Fruit fly (Drosophila melanogaster) whole organism, embryonic: Measurements from ENCODE around the gene Polr1B.

ENCODE experiments used
- Atf3 ChIP-seq: fragments of 200-800 bp; sonication (Bioruptor generic); optimal IDR thresholded peaks from 3 replicates; lab custom pipeline; 2016; ENCODE audit warnings: missing biosample characterization, missing genetic modification characterization
- BEAF-32 ChIP-seq: fragments of 200-800 bp; sonication (Bioruptor generic); optimal IDR thresholded peaks from 3 replicates; lab custom pipeline; 2017; ENCODE audit warnings: missing biosample characterization, missing genetic modification characterization, mild to moderate bottlenecking, moderate library complexity, missing genetic modification reagents
- CG10366 ChIP-seq: fragments of 200-800 bp; sonication (Bioruptor generic); IDR thresholded peaks from 2 replicates; pipeline ENCODE4 v1.3.6; 2022; ENCODE audit warnings: missing biosample characterization, missing genetic modification characterization
- CG10654 ChIP-seq: fragments of 200-800 bp; sonication (Bioruptor generic); optimal IDR thresholded peaks from 2 replicates; lab custom pipeline; 2016; ENCODE audit warnings: missing biosample characterization, missing genetic modification characterization
- CG10979 ChIP-seq: fragments of 200-800 bp; sonication (Bioruptor generic); optimal IDR thresholded peaks from 2 replicates; lab custom pipeline; 2018; ENCODE audit warnings: missing biosample characterization, mild to moderate bottlenecking, missing genetic modification characterization, moderate library complexity
- CG11456 ChIP-seq: fragments of 200-800 bp; sonication (Bioruptor generic); IDR thresholded peaks from 3 replicates; pipeline ENCODE4 v1.3.6; 2022; ENCODE audit warnings: missing biosample characterization, missing genetic modification characterization
- CG11560 ChIP-seq: fragments of 200-800 bp; sonication (Bioruptor generic); IDR thresholded peaks from 3 replicates; pipeline ENCODE4 v1.3.6; 2022; ENCODE audit warnings: missing biosample characterization, missing genetic modification characterization
- CG2889 ChIP-seq: fragments of 200-800 bp; sonication (Bioruptor generic); IDR thresholded peaks from 3 replicates; pipeline ENCODE4 v1.3.6; 2022; ENCODE audit warnings: missing biosample characterization, missing genetic modification characterization
- CG3407 ChIP-seq: fragments of 200-800 bp; sonication (Bioruptor generic); optimal IDR thresholded peaks from 2 replicates; lab custom pipeline; 2018; ENCODE audit warnings: missing biosample characterization, mild to moderate bottlenecking, missing genetic modification characterization
- CG34422 ChIP-seq: fragments of 200-800 bp; sonication (Bioruptor generic); IDR thresholded peaks from 3 replicates; pipeline ENCODE4 v1.3.6; 2022; ENCODE audit warnings: missing biosample characterization, missing genetic modification characterization
- CG3847 ChIP-seq: fragments of 200-800 bp; sonication (Bioruptor generic); IDR thresholded peaks from 2 replicates; pipeline ENCODE4 v1.3.6; 2022; ENCODE audit warnings: missing biosample characterization, missing genetic modification characterization
- CG42726 ChIP-seq: fragments of 200-800 bp; sonication (Bioruptor generic); IDR thresholded peaks from 2 replicates; pipeline ENCODE4 v1.3.6; 2022; ENCODE audit warnings: missing biosample characterization, missing genetic modification characterization; ENCODE audit not compliant: partially characterized antibody
- CG4360 ChIP-seq: fragments of 200-800 bp; sonication (Bioruptor generic); IDR thresholded peaks from 2 replicates; pipeline ENCODE4 v1.3.6; 2022; ENCODE audit warnings: missing biosample characterization, missing genetic modification characterization
- CG5953 ChIP-seq: fragments of 200-800 bp; sonication (Bioruptor generic); IDR thresholded peaks from 2 replicates; pipeline ENCODE4 v1.3.6; 2022; ENCODE audit warnings: missing biosample characterization, missing genetic modification characterization
- Chrac-16 ChIP-seq: fragments of 200-800 bp; sonication (Bioruptor generic); optimal IDR thresholded peaks from 3 replicates; lab custom pipeline; 2016; ENCODE audit warnings: missing biosample characterization, missing genetic modification characterization
- D19A ChIP-seq: fragments of 200-800 bp; optimal IDR thresholded peaks from 3 replicates; lab custom pipeline; 2019; ENCODE audit warnings: missing biosample characterization, mild to moderate bottlenecking, missing genetic modification characterization, moderate library complexity
- Dbx ChIP-seq: fragments of 200-800 bp; sonication (Bioruptor generic); IDR thresholded peaks from 3 replicates; pipeline ENCODE4 v1.3.6; 2022; ENCODE audit warnings: missing biosample characterization, missing genetic modification characterization
- Deaf1 ChIP-seq: fragments of 200-800 bp; optimal IDR thresholded peaks from 3 replicates; lab custom pipeline; 2019; ENCODE audit warnings: missing biosample characterization, mild to moderate bottlenecking, missing genetic modification characterization, moderate library complexity
- E2f2 ChIP-seq: fragments of 200-800 bp; sonication (Bioruptor generic); IDR thresholded peaks from 2 replicates; pipeline ENCODE4 v1.3.6; 2022; ENCODE audit warnings: missing biosample characterization, missing genetic modification characterization
- Hmx ChIP-seq: fragments of 200-800 bp; sonication (Bioruptor generic); optimal IDR thresholded peaks from 2 replicates; lab custom pipeline; 2016; ENCODE audit warnings: missing biosample characterization, missing genetic modification characterization
- Max ChIP-seq: fragments of 200-800 bp; sonication (Bioruptor generic); optimal IDR thresholded peaks from 2 replicates; lab custom pipeline; 2016; ENCODE audit warnings: missing biosample characterization, mild to moderate bottlenecking, missing genetic modification characterization
- Med ChIP-seq: fragments of 200-800 bp; sonication (Bioruptor generic); peaks from one replicate; lab custom pipeline; 2016; ENCODE audit warnings: missing biosample characterization, missing genetic modification characterization, mild to moderate bottlenecking, inconsistent platforms, moderate library complexity
- NFAT ChIP-seq: fragments of 200-800 bp; sonication (Bioruptor generic); IDR thresholded peaks from 2 replicates; pipeline ENCODE4 v1.3.6; 2022; ENCODE audit warnings: missing biosample characterization, missing genetic modification characterization
- Sry-β ChIP-seq: fragments of 200-800 bp; sonication (Bioruptor generic); optimal IDR thresholded peaks from 2 replicates; lab custom pipeline; 2018; ENCODE audit warnings: missing biosample characterization, mild to moderate bottlenecking, missing genetic modification characterization, moderate library complexity
- TFAM ChIP-seq: fragments of 200-800 bp; sonication (Bioruptor generic); optimal IDR thresholded peaks from 2 replicates; lab custom pipeline; 2017; ENCODE audit warnings: missing biosample characterization, missing genetic modification characterization, inconsistent platforms
- Usf ChIP-seq: fragments of 200-800 bp; sonication (Bioruptor generic); optimal IDR thresholded peaks from 2 replicates; lab custom pipeline; 2017; ENCODE audit warnings: missing genotype, missing biosample characterization, missing genetic modification characterization
- Xbp1 ChIP-seq: fragments of 200-800 bp; sonication (Bioruptor generic); optimal IDR thresholded peaks from 3 replicates; lab custom pipeline; 2016; ENCODE audit warnings: missing biosample characterization, mild to moderate bottlenecking, missing genetic modification characterization
- aop ChIP-seq: fragments of 200-800 bp; sonication (Bioruptor generic); IDR thresholded peaks from 2 replicates; pipeline ENCODE4 v1.3.6; 2022; ENCODE audit warnings: missing biosample characterization, missing genetic modification characterization
- ara ChIP-seq: fragments of 200-800 bp; sonication (Bioruptor generic); IDR thresholded peaks from 2 replicates; pipeline ENCODE4 v1.3.6; 2022; ENCODE audit warnings: missing biosample characterization, missing genetic modification characterization
- az2 ChIP-seq: fragments of 200-800 bp; sonication (Bioruptor generic); optimal IDR thresholded peaks from 3 replicates; lab custom pipeline; 2016; ENCODE audit warnings: missing biosample characterization, missing genetic modification characterization
- bab2 ChIP-seq: fragments of 200-800 bp; sonication (Bioruptor generic); optimal IDR thresholded peaks from 2 replicates; lab custom pipeline; 2016; ENCODE audit warnings: missing biosample characterization, missing genetic modification characterization
- bbx ChIP-seq: fragments of 200-800 bp; sonication (Bioruptor generic); IDR thresholded peaks from 2 replicates; pipeline ENCODE4 v1.3.6; 2022; ENCODE audit warnings: missing biosample characterization, missing genetic modification characterization; ENCODE audit not compliant: partially characterized antibody
- cad ChIP-seq: fragments of >200 bp; optimal IDR thresholded peaks from 2 replicates; lab custom pipeline; 2017; ENCODE audit warnings: missing biosample characterization, missing genetic modification characterization
- chinmo ChIP-seq: fragments of 200-800 bp; sonication (Bioruptor generic); IDR thresholded peaks from 4 replicates; pipeline ENCODE4 v1.3.6; 2022; ENCODE audit warnings: missing biosample characterization, missing genetic modification characterization; ENCODE audit not compliant: partially characterized antibody
- da ChIP-seq: fragments of 200-800 bp; sonication (Bioruptor generic); optimal IDR thresholded peaks from 2 replicates; lab custom pipeline; 2016; ENCODE audit warnings: missing biosample characterization, missing genetic modification characterization
- dmrt11E ChIP-seq: fragments of 200-800 bp; sonication (Bioruptor generic); optimal IDR thresholded peaks from 3 replicates; lab custom pipeline; 2018; ENCODE audit warnings: missing biosample characterization, mild to moderate bottlenecking, missing genetic modification characterization, moderate library complexity
- en ChIP-seq: fragments of 200-800 bp; sonication (Bioruptor generic); optimal IDR thresholded peaks from 2 replicates; lab custom pipeline; 2016; ENCODE audit warnings: missing biosample characterization, missing genetic modification characterization
- eve ChIP-seq, 2 experiments: fragments of >200 bp; optimal IDR thresholded peaks; 2 replicates each; lab custom pipeline; 2017; ENCODE audit warnings: missing biosample characterization in 2 of 2, missing genetic modification characterization in 2 of 2
- grau ChIP-seq: fragments of 200-800 bp; optimal IDR thresholded peaks from 3 replicates; lab custom pipeline; 2019; ENCODE audit warnings: missing biosample characterization, mild to moderate bottlenecking, missing genetic modification characterization, moderate library complexity
- her ChIP-seq: fragments of 200-800 bp; sonication (Bioruptor generic); optimal IDR thresholded peaks from 2 replicates; lab custom pipeline; 2016; ENCODE audit warnings: missing biosample characterization, missing genetic modification characterization
- hkb ChIP-seq, 2 experiments: fragments of 200-800 bp in 1 of 2; fragments of >200 bp in 1 of 2; sonication (Bioruptor generic) in 1 of 2; IDR thresholded peaks in 1 of 2; optimal IDR thresholded peaks in 1 of 2; 2 replicates each; pipeline versions ENCODE4 v1.3.6 to Lab custom; 2017 to 2022; ENCODE audit warnings: missing biosample characterization in 1 of 2, missing genetic modification characterization in 1 of 2
- jing ChIP-seq: fragments of 200-800 bp; sonication (Bioruptor generic); optimal IDR thresholded peaks from 2 replicates; lab custom pipeline; 2018; ENCODE audit warnings: missing biosample characterization, mild to moderate bottlenecking, missing genetic modification characterization
- lmd ChIP-seq: fragments of 200-800 bp; sonication (Bioruptor generic); IDR thresholded peaks from 2 replicates; pipeline ENCODE4 v1.3.6; 2022; ENCODE audit warnings: missing biosample characterization, missing genetic modification characterization
- lov ChIP-seq, 2 experiments: fragments of 200-800 bp in 1 of 2; fragments of >200 bp in 1 of 2; sonication (Bioruptor generic) in 1 of 2; IDR thresholded peaks in 1 of 2; optimal IDR thresholded peaks in 1 of 2; 2 replicates in 1 of 2; 3 replicates in 1 of 2; pipeline versions ENCODE4 v1.3.6 to Lab custom; 2017 to 2022; ENCODE audit warnings: missing biosample characterization in 1 of 2, missing genetic modification characterization in 1 of 2
- mld ChIP-seq: fragments of 200-800 bp; sonication (Bioruptor generic); IDR thresholded peaks from 3 replicates; pipeline ENCODE4 v1.3.6; 2022; ENCODE audit warnings: missing biosample characterization, missing genetic modification characterization; ENCODE audit not compliant: partially characterized antibody
- nau ChIP-seq: fragments of 200-800 bp; sonication (Bioruptor generic); optimal IDR thresholded peaks from 3 replicates; lab custom pipeline; 2017; ENCODE audit warnings: missing biosample characterization, mild to moderate bottlenecking, missing genetic modification characterization, missing genetic modification reagents
- schlank ChIP-seq: fragments of 200-800 bp; sonication (Bioruptor generic); optimal IDR thresholded peaks from 2 replicates; lab custom pipeline; 2018; ENCODE audit warnings: missing biosample characterization, mild to moderate bottlenecking, missing genetic modification characterization
- sim ChIP-seq: fragments of 200-800 bp; sonication (Bioruptor generic); IDR thresholded peaks from 2 replicates; pipeline ENCODE4 v1.3.6; 2022; ENCODE audit warnings: missing biosample characterization, missing genetic modification characterization
- sna ChIP-seq: fragments of 200-800 bp; sonication (Bioruptor generic); IDR thresholded peaks from 2 replicates; pipeline ENCODE4 v1.3.6; 2022; ENCODE audit warnings: missing biosample characterization, missing genetic modification characterization; ENCODE audit not compliant: partially characterized antibody
- tx ChIP-seq: fragments of 200-800 bp; sonication (Bioruptor generic); optimal IDR thresholded peaks from 2 replicates; lab custom pipeline; 2016; ENCODE audit warnings: missing biosample characterization, missing genetic modification characterization
- z ChIP-seq: fragments of 200-800 bp; sonication (Bioruptor generic); IDR thresholded peaks from 3 replicates; pipeline ENCODE4 v1.3.6; 2022; ENCODE audit warnings: missing biosample characterization, missing genetic modification characterization
- zen ChIP-seq: fragments of 200-800 bp; sonication (Bioruptor generic); optimal IDR thresholded peaks from 3 replicates; lab custom pipeline; 2018; ENCODE audit warnings: missing biosample characterization, mild to moderate bottlenecking, missing genetic modification characterization, moderate library complexity

The Polr1B gene

DNA sequence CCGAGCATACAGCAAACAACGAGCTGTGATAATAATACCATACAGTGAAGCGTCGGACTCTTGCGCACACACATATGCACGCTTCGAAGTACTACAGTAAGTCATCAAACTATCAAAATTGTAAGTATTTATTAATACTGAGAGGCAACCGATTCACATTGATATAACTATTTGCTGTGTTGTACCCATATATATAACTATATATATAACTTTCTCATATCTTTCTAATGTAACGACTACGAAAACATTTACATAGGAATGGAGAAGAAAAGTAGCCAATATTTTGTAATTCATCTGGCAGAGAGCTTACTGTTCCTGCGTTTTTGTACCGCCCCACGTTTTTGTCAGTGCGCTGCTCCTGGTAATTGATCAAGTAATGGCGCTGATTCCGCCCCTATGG, 8.8 kb downstream of the Polr1B start (continued):
- TF ChIP-seq CG11560 (no peak), CG10366 (GFP tag; lab: Robert Waterston, UW) (no peak), chinmo (GFP tag; lab: Robert Waterston, UW) (no peak), CG5953 (GFP tag; lab: Robert Waterston, UW) (no peak), Max (GFP tag; lab: Kevin White, UChicago) (no peak), nau (GFP tag; lab: Kevin White, UChicago) (no peak), D19A (tag; lab: Kevin White, UChicago) (no peak), Deaf1 (tag; lab: Kevin White, UChicago) (no peak), TFAM (GFP tag; lab: Kevin White, UChicago) (no peak), BEAF-32 (no peak), CG3407 (GFP tag; lab: Kevin White, UChicago) (no peak), lmd (peak; percentile 38; the same call in 1 of the 2 replicates), sim (GFP tag; lab: Robert Waterston, UW) (no peak), bab2 (GFP tag; lab: Kevin White, UChicago) (no peak), da (GFP tag; lab: Kevin White, UChicago) (no peak), az2 (no peak), Hmx (GFP tag; lab: Kevin White, UChicago) (no peak), CG11456 (GFP tag; lab: Robert Waterston, UW) (no peak), z (no peak), CG3847 (no peak), CG34422 (no peak), cad (GFP tag; lab: Kevin White, UChicago) (no peak), eve (GFP tag; optimal IDR thresholded peaks at IDR 0.05; lab: Kevin White, UChicago) (no peak), Chrac-16 (GFP tag; lab: Kevin White, UChicago) (no peak), grau (peak; percentile 92), Atf3 (GFP tag; lab: Kevin White, UChicago) (no peak), ara (GFP tag; lab: Robert Waterston, UW) (no peak), bbx (GFP tag; lab: Robert Waterston, UW) (no peak), CG42726 (GFP tag; lab: Robert Waterston, UW) (no peak), Sry-β (GFP tag; lab: Kevin White, UChicago) (no peak), sna (GFP tag; lab: Robert Waterston, UW) (no peak), en (no peak), tx (GFP tag; lab: Kevin White, UChicago) (no peak), mld (GFP tag; lab: Robert Waterston, UW) (no peak), CG10979 (tag; lab: Kevin White, UChicago) (no peak), CG2889 (no peak), Usf (GFP tag; lab: Kevin White, UChicago) (no peak), lov (optimal IDR thresholded peaks at IDR 0.05; lab: Kevin White, UChicago) (no peak), lov (GFP tag; IDR thresholded peaks at IDR 0.05; lab: Robert Waterston, UW) (no peak), hkb (optimal IDR thresholded peaks at IDR 0.05; lab: Kevin White, UChicago) (no peak), hkb (GFP tag; IDR thresholded peaks at IDR 0.05; lab: Robert Waterston, UW) (no peak), zen (tag; lab: Kevin White, UChicago) (no peak), NFAT (GFP tag; lab: Robert Waterston, UW) (no peak), CG4360 (GFP tag; lab: Robert Waterston, UW) (no peak), E2f2 (GFP tag; lab: Robert Waterston, UW) (no peak), her (GFP tag; lab: Kevin White, UChicago) (no peak), Xbp1 (GFP tag; lab: Kevin White, UChicago) (no peak), schlank (peak; percentile 21), CG10654 (no peak), dmrt11E (tag; lab: Kevin White, UChicago) (no peak), Dbx (GFP tag; lab: Robert Waterston, UW) (no peak), jing (GFP tag; lab: Kevin White, UChicago) (no peak), aop (GFP tag; lab: Robert Waterston, UW) (no peak), Med (GFP tag; lab: Kevin White, UChicago) (peak; percentile 56)
